Fruit fly (Drosophila melanogaster) whole organism, wandering third instar larva: ENCODE measurements around the gene cerv.
A peak's percentile ranks its signal among the peaks of the same experiment; 100 is the strongest.

Experiments
- Abd-B ChIP-seq: fragments of >200 bp; optimal IDR thresholded peaks from 2 replicates; lab custom pipeline; 2017; ENCODE audit warnings: missing biosample characterization, missing genetic modification characterization
- CG32264 ChIP-seq: fragments of 200-800 bp; sonication (Bioruptor generic); optimal IDR thresholded peaks from 2 replicates; lab custom pipeline; 2016; ENCODE audit warnings: missing biosample characterization, missing genetic modification characterization
- CG9705 ChIP-seq: fragments of 200-800 bp; sonication (Bioruptor generic); optimal IDR thresholded peaks from 2 replicates; lab custom pipeline; 2018; ENCODE audit warnings: missing biosample characterization, mild to moderate bottlenecking, missing genetic modification characterization
- CrebA ChIP-seq: fragments of 200-800 bp; sonication (Bioruptor generic); optimal IDR thresholded peaks from 2 replicates; lab custom pipeline; 2016; ENCODE audit warnings: missing biosample characterization, mild to moderate bottlenecking, missing genetic modification characterization, borderline replicate concordance
- Dfd ChIP-seq: fragments of >200 bp; optimal IDR thresholded peaks from 2 replicates; lab custom pipeline; 2017; ENCODE audit warnings: missing biosample characterization, missing genetic modification characterization
- Dif ChIP-seq: fragments of 200-275, 200-300 bp; sonication (Bioruptor generic); optimal IDR thresholded peaks from 2 replicates; lab custom pipeline; 2018; ENCODE audit warnings: missing biosample characterization, missing genetic modification characterization; ENCODE audit not compliant: partially characterized antibody
- GATAd ChIP-seq: sonication (Bioruptor generic); optimal IDR thresholded peaks from 2 replicates; lab custom pipeline; 2016; ENCODE audit warnings: missing biosample characterization, missing genetic modification characterization
- HLH106 ChIP-seq: fragments of 200-800 bp; optimal IDR thresholded peaks from 3 replicates; lab custom pipeline; 2019; ENCODE audit warnings: missing biosample characterization, mild to moderate bottlenecking, missing genetic modification characterization, moderate library complexity
- Hnf4 ChIP-seq: fragments of 200-800 bp; sonication (Bioruptor generic); optimal IDR thresholded peaks from 2 replicates; lab custom pipeline; 2016; ENCODE audit warnings: missing biosample characterization, mild to moderate bottlenecking, missing genetic modification characterization
- Hr83 ChIP-seq: fragments of 200-300 bp; sonication (Bioruptor generic); optimal IDR thresholded peaks from 2 replicates; lab custom pipeline; 2016; ENCODE audit warnings: missing biosample characterization, mild to moderate bottlenecking, missing genetic modification characterization, moderate library complexity; ENCODE audit not compliant: poor library complexity, severe bottlenecking
- Jra ChIP-seq: sonication (Bioruptor generic); optimal IDR thresholded peaks from 2 replicates; lab custom pipeline; 2016; ENCODE audit warnings: missing biosample characterization, missing genetic modification characterization
- Myc ChIP-seq: fragments of >200 bp; optimal IDR thresholded peaks from 2 replicates; lab custom pipeline; 2017
- N ChIP-seq: fragments of >200 bp; optimal IDR thresholded peaks from 2 replicates; lab custom pipeline; 2018; ENCODE audit warnings: missing biosample characterization, missing external identifiers, missing genetic modification characterization
- OdsH ChIP-seq: fragments of 200-800 bp; sonication (Bioruptor generic); optimal IDR thresholded peaks from 2 replicates; lab custom pipeline; 2016; ENCODE audit warnings: missing biosample characterization, mild to moderate bottlenecking, missing genetic modification characterization
- Rel ChIP-seq, 2 experiments: fragments of 200-800 bp; sonication (Bioruptor generic) in 1 of 2; optimal IDR thresholded peaks; 2 replicates in 1 of 2; 3 replicates in 1 of 2; lab custom pipeline; 2016 to 2019; ENCODE audit warnings: mild to moderate bottlenecking in 2 of 2, missing biosample characterization in 2 of 2, missing genetic modification characterization in 2 of 2, moderate library complexity in 1 of 2
- Sp1 ChIP-seq: fragments of 200-800 bp; sonication (Bioruptor generic); optimal IDR thresholded peaks from 3 replicates; lab custom pipeline; 2019; ENCODE audit warnings: missing biosample characterization, mild to moderate bottlenecking, missing genetic modification characterization, moderate library complexity
- br ChIP-seq: fragments of 200-800 bp; sonication (Bioruptor generic); optimal IDR thresholded peaks from 2 replicates; lab custom pipeline; 2016; ENCODE audit warnings: missing biosample characterization, missing genetic modification characterization
- brk ChIP-seq: fragments of 200-800 bp; sonication (Bioruptor generic); optimal IDR thresholded peaks from 2 replicates; lab custom pipeline; 2016; ENCODE audit warnings: missing biosample characterization, mild to moderate bottlenecking, missing genetic modification characterization
- dl ChIP-seq, 2 experiments: fragments of 175-275, 200-275 bp in 1 of 2; fragments of 200-275 bp in 1 of 2; sonication (Bioruptor generic); optimal IDR thresholded peaks; lab custom pipeline; 2018; ENCODE audit warnings: mild to moderate bottlenecking in 2 of 2, missing biosample characterization in 2 of 2, missing genetic modification characterization in 2 of 2, moderate library complexity in 2 of 2; ENCODE audit not compliant: partially characterized antibody in 2 of 2, insufficient read depth in 1 of 2
- dmrt93B ChIP-seq: fragments of 200-800 bp; sonication (Bioruptor generic); optimal IDR thresholded peaks from 2 replicates; lab custom pipeline; 2018; ENCODE audit warnings: missing biosample characterization, mild to moderate bottlenecking, missing genetic modification characterization
- ey ChIP-seq: fragments of 200-800 bp; sonication (Bioruptor generic); optimal IDR thresholded peaks from 2 replicates; lab custom pipeline; 2016; ENCODE audit warnings: missing biosample characterization, missing genetic modification characterization
- fru ChIP-seq: fragments of 200-800 bp; sonication (Bioruptor generic); optimal IDR thresholded peaks from 3 replicates; lab custom pipeline; 2016; ENCODE audit warnings: missing biosample characterization, mild to moderate bottlenecking, missing genetic modification characterization
- h ChIP-seq: fragments of 200-800 bp; sonication (Bioruptor generic); optimal IDR thresholded peaks from 3 replicates; lab custom pipeline; 2016; ENCODE audit warnings: missing biosample characterization, mild to moderate bottlenecking, missing genetic modification characterization
- jim ChIP-seq: fragments of 175-275, 200-325 bp; sonication (Bioruptor generic); optimal IDR thresholded peaks from 2 replicates; lab custom pipeline; 2016; ENCODE audit warnings: missing biosample characterization, mild to moderate bottlenecking, missing genetic modification characterization
- lola ChIP-seq: fragments of >200 bp; optimal IDR thresholded peaks from 2 replicates; lab custom pipeline; 2017; ENCODE audit warnings: missing biosample characterization, missing genetic modification characterization
- pan ChIP-seq: fragments of >200 bp; optimal IDR thresholded peaks from 2 replicates; lab custom pipeline; 2017
- psq ChIP-seq: fragments of 200-800 bp; sonication (Bioruptor generic); optimal IDR thresholded peaks from 3 replicates; lab custom pipeline; 2017; ENCODE audit warnings: missing biosample characterization, mild to moderate bottlenecking, missing genetic modification characterization, moderate library complexity
- rgr ChIP-seq: fragments of 200-800 bp; sonication (Bioruptor generic); optimal IDR thresholded peaks from 3 replicates; lab custom pipeline; 2016; ENCODE audit warnings: missing biosample characterization, mild to moderate bottlenecking, missing genetic modification characterization
- sage ChIP-seq: fragments of 200-800 bp; sonication (Bioruptor generic); optimal IDR thresholded peaks from 2 replicates; lab custom pipeline; 2016; ENCODE audit warnings: missing biosample characterization, mild to moderate bottlenecking, missing genetic modification characterization
- sv ChIP-seq: fragments of 200-800 bp; sonication (Bioruptor generic); optimal IDR thresholded peaks from 3 replicates; lab custom pipeline; 2016; ENCODE audit warnings: missing biosample characterization, missing genetic modification characterization
- tai ChIP-seq: sonication (Bioruptor generic); optimal IDR thresholded peaks from 2 replicates; lab custom pipeline; 2016; ENCODE audit warnings: missing biosample characterization, missing genetic modification characterization
- usp ChIP-seq: fragments of >200 bp; optimal IDR thresholded peaks from 2 replicates; lab custom pipeline; 2017; ENCODE audit warnings: missing biosample characterization, missing genetic modification characterization
- woc ChIP-seq: sonication (Bioruptor generic); optimal IDR thresholded peaks from 2 replicates; lab custom pipeline; 2016; ENCODE audit warnings: missing biosample characterization, mild to moderate bottlenecking, missing genetic modification characterization

Gene cerv

DNA sequence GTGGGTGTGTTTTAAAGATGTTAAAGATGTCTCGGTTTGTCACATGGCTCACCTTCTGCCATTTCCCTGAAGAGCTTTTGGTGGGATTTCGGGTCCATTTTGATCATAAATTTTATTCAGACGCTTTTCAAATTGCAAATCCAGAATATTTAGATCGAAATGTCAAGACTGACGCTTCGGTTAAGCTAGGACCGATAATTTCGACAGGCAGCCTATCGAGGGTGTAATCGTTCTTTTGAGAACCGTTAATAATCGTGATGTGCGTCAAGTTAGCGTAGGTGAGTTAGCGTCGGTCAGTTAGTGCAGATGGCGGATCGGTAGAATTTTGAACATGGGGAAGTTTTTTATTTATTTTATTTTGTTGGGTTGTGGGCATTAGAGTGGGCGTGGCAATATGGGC, 2.4 kb downstream of the cerv start, which contains the start of gene CG42299:
Gene CG42299, minus strand, starts transcription at position 127 of the 400 bp plus-strand sequence.
- TF ChIP-seq Myc (lab: Kevin White, UChicago) = no peak
- TF ChIP-seq CG32264 (GFP tag; lab: Kevin White, UChicago) = no peak
- TF ChIP-seq Hnf4 (GFP tag; lab: Kevin White, UChicago) = no peak
- TF ChIP-seq br (GFP tag; lab: Kevin White, UChicago) = no peak
- no peak for TF ChIP-seq Jra (GFP tag; lab: Kevin White, UChicago)
- no peak for TF ChIP-seq HLH106 (tag; lab: Kevin White, UChicago)
- TF ChIP-seq sage (GFP tag; lab: Kevin White, UChicago) = no peak
- no peak for TF ChIP-seq dl (GFP tag; optimal IDR thresholded peaks at IDR 0.05; lab: Kevin White, UChicago; ENCODE audit: insufficient read depth in 1 of 2, partially characterized antibody in 2 of 2)
- no peak for TF ChIP-seq Dfd (GFP tag; lab: Kevin White, UChicago)
- no peak for TF ChIP-seq pan (lab: Kevin White, UChicago)
- TF ChIP-seq CG9705 (GFP tag; lab: Kevin White, UChicago) = no peak
- no peak for TF ChIP-seq OdsH (GFP tag; lab: Kevin White, UChicago)

- TF ChIP-seq GATAd (GFP tag; lab: Kevin White, UChicago) (no peak), OdsH (GFP tag; lab: Kevin White, UChicago) (no peak), HLH106 (tag; lab: Kevin White, UChicago) (no peak), woc (GFP tag; lab: Kevin White, UChicago) (peak; percentile 30), Abd-B (GFP tag; lab: Kevin White, UChicago) (no peak), dl (GFP tag; optimal IDR thresholded peaks at IDR 0.05; lab: Kevin White, UChicago; ENCODE audit: insufficient read depth in 1 of 2, partially characterized antibody in 2 of 2) (no peak), sv (no peak), lola (GFP tag; lab: Kevin White, UChicago) (no peak), tai (no peak), rgr (GFP tag; lab: Kevin White, UChicago) (no peak), Hr83 (GFP tag; lab: Kevin White, UChicago) (peak; percentile 41), brk (GFP tag; lab: Kevin White, UChicago) (no peak), h (GFP tag; lab: Kevin White, UChicago) (no peak), Hnf4 (GFP tag; lab: Kevin White, UChicago) (no peak), Dfd (GFP tag; lab: Kevin White, UChicago) (no peak), fru (GFP tag; lab: Kevin White, UChicago) (no peak), Rel (GFP tag; optimal IDR thresholded peaks at IDR 0.05; lab: Kevin White, UChicago) (no peak), Rel (tag; optimal IDR thresholded peaks at IDR 0.05; lab: Kevin White, UChicago) (peak; percentile 49), Dif (GFP tag; lab: Kevin White, UChicago) (no peak), CG32264 (GFP tag; lab: Kevin White, UChicago) (no peak), Sp1 (GFP tag; lab: Kevin White, UChicago) (no peak), ey (GFP tag; lab: Kevin White, UChicago) (no peak), N (no peak), pan (lab: Kevin White, UChicago) (no peak)
Observed at dm6 chrX:15574384-15574783, 3.6 kb downstream of the cerv start, which contains the start of gene CG9213. Gene CG9213, minus strand, starts transcription at chrX:15574535.

- no peak for TF ChIP-seq Sp1 (GFP tag; lab: Kevin White, UChicago)
- TF ChIP-seq Myc (lab: Kevin White, UChicago) = no peak
- TF ChIP-seq fru (GFP tag; lab: Kevin White, UChicago) = no peak
- TF ChIP-seq GATAd (GFP tag; lab: Kevin White, UChicago) = no peak
- no peak for TF ChIP-seq woc (GFP tag; lab: Kevin White, UChicago)
- no peak for TF ChIP-seq jim
- peak; percentile 67 for TF ChIP-seq sage (GFP tag; lab: Kevin White, UChicago)
- no peak for TF ChIP-seq Rel (GFP tag; optimal IDR thresholded peaks at IDR 0.05; lab: Kevin White, UChicago)
- peak; percentile 68 for TF ChIP-seq Rel (tag; optimal IDR thresholded peaks at IDR 0.05; lab: Kevin White, UChicago)
- TF ChIP-seq, all 38 proteins: peak for 2
Observed at dm6 chrX:15571939-15572338, 6.0 kb downstream of the cerv start, which contains the start of gene CG15643. Gene CG15643, minus strand, starts transcription at chrX:15572149.

DNA sequence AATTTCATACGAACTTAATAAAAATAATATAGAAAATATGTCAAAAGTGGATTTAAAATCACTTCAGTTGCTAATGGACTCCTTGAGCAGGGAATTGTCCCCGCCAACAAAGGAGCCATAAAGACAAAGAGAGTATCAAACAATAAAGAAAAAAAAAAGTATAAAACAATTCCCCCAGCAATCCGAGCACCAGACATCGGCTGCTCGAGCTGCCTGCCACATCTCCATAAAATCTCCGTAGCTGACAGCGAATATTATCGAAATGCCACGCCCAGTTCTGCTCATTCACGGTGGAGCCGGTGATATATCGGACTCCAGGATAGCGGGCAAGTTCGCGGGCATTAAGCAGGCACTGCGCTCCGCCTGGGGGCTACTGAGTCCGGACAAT, 9.0 kb downstream of the cerv start, which contains the start of gene CG7860:
Gene CG7860, plus strand, starts transcription at position 11 of the 388 bp plus-strand sequence.
- no peak for TF ChIP-seq h (GFP tag; lab: Kevin White, UChicago)
- TF ChIP-seq Sp1 (GFP tag; lab: Kevin White, UChicago) = peak; percentile 7
- no peak for TF ChIP-seq dmrt93B (GFP tag; lab: Kevin White, UChicago)
- TF ChIP-seq usp (GFP tag; lab: Kevin White, UChicago) = no peak
- no peak for TF ChIP-seq N
- TF ChIP-seq Dif (GFP tag; lab: Kevin White, UChicago) = peak; percentile 47
- TF ChIP-seq jim = no peak
- no peak for TF ChIP-seq dl (GFP tag; optimal IDR thresholded peaks at IDR 0.05; lab: Kevin White, UChicago; ENCODE audit: insufficient read depth in 1 of 2, partially characterized antibody in 2 of 2)
- TF ChIP-seq OdsH (GFP tag; lab: Kevin White, UChicago) = no peak
- TF ChIP-seq Hr83 (GFP tag; lab: Kevin White, UChicago) = no peak
- no peak for TF ChIP-seq psq
- TF ChIP-seq rgr (GFP tag; lab: Kevin White, UChicago) = no peak
- TF ChIP-seq br (GFP tag; lab: Kevin White, UChicago) = no peak
- TF ChIP-seq Dfd (GFP tag; lab: Kevin White, UChicago) = no peak
- TF ChIP-seq Abd-B (GFP tag; lab: Kevin White, UChicago) = no peak
- no peak for TF ChIP-seq CrebA
- no peak for TF ChIP-seq Hnf4 (GFP tag; lab: Kevin White, UChicago)
- TF ChIP-seq woc (GFP tag; lab: Kevin White, UChicago) = peak; percentile 1
- no peak for TF ChIP-seq Jra (GFP tag; lab: Kevin White, UChicago)
- no peak for TF ChIP-seq CG9705 (GFP tag; lab: Kevin White, UChicago)
- no peak for TF ChIP-seq CG32264 (GFP tag; lab: Kevin White, UChicago)
